Fruit fly (Drosophila melanogaster): ENCODE data around the gene CG42824.

The CG42824 gene

dm6 chr3R:17434330-17434729 is 28.0 kb upstream of the CG42824 start, which contains the start of gene CG44090:
TSS of gene CG44090 (minus strand) at chr3R:17434430.
- no peak for TF ChIP-seq Jra (GFP tag; optimal IDR thresholded peaks at IDR 0.05)
- no peak for TF ChIP-seq brk (GFP tag; optimal IDR thresholded peaks at IDR 0.05)
- no peak for TF ChIP-seq Hr78 (GFP tag; optimal IDR thresholded peaks at IDR 0.05)
- TF ChIP-seq dl (GFP tag; optimal IDR thresholded peaks at IDR 0.05; ENCODE audit: insufficient read depth in 1 of 2, partially characterized antibody in 2 of 2), result no peak
- no peak for TF ChIP-seq sv (GFP tag; optimal IDR thresholded peaks at IDR 0.05)
- TF ChIP-seq pan (optimal IDR thresholded peaks at IDR 0.05), result no peak
- no peak for TF ChIP-seq Sp1 (GFP tag; optimal IDR thresholded peaks at IDR 0.05)
- no peak for TF ChIP-seq Dfd (GFP tag; optimal IDR thresholded peaks at IDR 0.05)
- no peak for TF ChIP-seq jim (GFP tag; optimal IDR thresholded peaks at IDR 0.05)
- no peak for TF ChIP-seq Myc (optimal IDR thresholded peaks at IDR 0.05)
- TF ChIP-seq HLH106 (tag; optimal IDR thresholded peaks at IDR 0.05), result no peak
- TF ChIP-seq usp (GFP tag; optimal IDR thresholded peaks at IDR 0.05), result no peak
- no peak for TF ChIP-seq N (GFP tag; optimal IDR thresholded peaks at IDR 0.05)
- TF ChIP-seq Rel (GFP tag; optimal IDR thresholded peaks at IDR 0.05), result no peak
- no peak for TF ChIP-seq Rel (tag; optimal IDR thresholded peaks at IDR 0.05)
- no peak for TF ChIP-seq foxo (GFP tag; optimal IDR thresholded peaks at IDR 0.05)
- TF ChIP-seq psq (GFP tag; optimal IDR thresholded peaks at IDR 0.05), result no peak
- TF ChIP-seq Hnf4 (GFP tag; optimal IDR thresholded peaks at IDR 0.05), result no peak
- no peak for TF ChIP-seq OdsH (GFP tag; optimal IDR thresholded peaks at IDR 0.05)
- no peak for TF ChIP-seq h (GFP tag; optimal IDR thresholded peaks at IDR 0.05)
- TF ChIP-seq ey (GFP tag; optimal IDR thresholded peaks at IDR 0.05), result no peak

- no peak for TF ChIP-seq psq (GFP tag; optimal IDR thresholded peaks at IDR 0.05)
- no peak for TF ChIP-seq ey (GFP tag; optimal IDR thresholded peaks at IDR 0.05)
Observed at dm6 chr3R:17433117-17433516, 26.8 kb upstream of the CG42824 start.

dm6 chr3R:17430481-17430880 is 24.2 kb upstream of the CG42824 start:
- TF ChIP-seq rgr (GFP tag; optimal IDR thresholded peaks at IDR 0.05) (no peak), Rel (GFP tag; optimal IDR thresholded peaks at IDR 0.05) (no peak), Rel (tag; optimal IDR thresholded peaks at IDR 0.05) (no peak), CG32264 (GFP tag; optimal IDR thresholded peaks at IDR 0.05) (no peak), jim (GFP tag; optimal IDR thresholded peaks at IDR 0.05) (no peak), tai (GFP tag; optimal IDR thresholded peaks at IDR 0.05) (no peak), N (GFP tag; optimal IDR thresholded peaks at IDR 0.05) (no peak), CG9705 (GFP tag; optimal IDR thresholded peaks at IDR 0.05) (no peak), Mio (GFP tag; optimal IDR thresholded peaks at IDR 0.05) (no peak), Hnf4 (GFP tag; optimal IDR thresholded peaks at IDR 0.05) (no peak), ey (GFP tag; optimal IDR thresholded peaks at IDR 0.05) (no peak), Vsx2 (GFP tag; optimal IDR thresholded peaks at IDR 0.05; ENCODE audit: partially characterized antibody) (no peak), sv (GFP tag; optimal IDR thresholded peaks at IDR 0.05) (no peak), HLH106 (tag; optimal IDR thresholded peaks at IDR 0.05) (no peak), h (GFP tag; optimal IDR thresholded peaks at IDR 0.05) (no peak), pan (optimal IDR thresholded peaks at IDR 0.05) (no peak), dl (GFP tag; optimal IDR thresholded peaks at IDR 0.05; ENCODE audit: insufficient read depth in 1 of 2, partially characterized antibody in 2 of 2) (no peak), Jra (GFP tag; optimal IDR thresholded peaks at IDR 0.05) (no peak)

DNA sequence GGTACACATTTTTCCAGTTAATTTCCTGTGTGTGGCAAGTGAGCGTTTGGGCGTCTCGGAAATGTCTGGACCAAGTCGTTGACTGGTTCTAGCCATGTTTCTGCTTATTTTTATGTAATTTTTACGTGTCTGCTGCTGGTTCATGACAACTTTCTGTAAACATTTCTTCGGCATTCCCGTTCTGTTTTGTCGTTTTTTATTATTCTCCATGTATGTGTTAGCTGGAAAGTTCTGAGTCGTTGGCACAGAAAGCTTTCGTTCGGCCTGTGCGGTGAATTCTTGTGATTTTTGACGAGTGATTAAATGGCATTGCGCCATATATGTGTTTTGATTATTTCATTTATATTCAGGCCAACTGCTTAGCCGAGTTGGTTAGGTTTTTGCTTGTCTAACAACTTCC is 20.0 kb upstream of the CG42824 start:
- TF ChIP-seq dl (GFP tag; optimal IDR thresholded peaks at IDR 0.05; ENCODE audit: insufficient read depth in 1 of 2, partially characterized antibody in 2 of 2) (no peak), Hr83 (GFP tag; optimal IDR thresholded peaks at IDR 0.05; ENCODE audit: poor library complexity, severe bottlenecking) (no peak), fru (GFP tag; optimal IDR thresholded peaks at IDR 0.05) (no peak), CG32264 (GFP tag; optimal IDR thresholded peaks at IDR 0.05) (no peak), CrebA (GFP tag; optimal IDR thresholded peaks at IDR 0.05; ENCODE audit: borderline replicate concordance) (no peak)

- TF ChIP-seq dmrt93B (GFP tag; optimal IDR thresholded peaks at IDR 0.05), result no peak
- TF ChIP-seq dl (GFP tag; optimal IDR thresholded peaks at IDR 0.05; ENCODE audit: insufficient read depth in 1 of 2, partially characterized antibody in 2 of 2), result no peak
- no peak for TF ChIP-seq CG9705 (GFP tag; optimal IDR thresholded peaks at IDR 0.05)
- no peak for TF ChIP-seq ey (GFP tag; optimal IDR thresholded peaks at IDR 0.05)
- no peak for TF ChIP-seq Jra (GFP tag; optimal IDR thresholded peaks at IDR 0.05)
- no peak for TF ChIP-seq lola (GFP tag; optimal IDR thresholded peaks at IDR 0.05)
- TF ChIP-seq Dif (GFP tag; optimal IDR thresholded peaks at IDR 0.05; ENCODE audit: partially characterized antibody), result no peak
- TF ChIP-seq sage (GFP tag; optimal IDR thresholded peaks at IDR 0.05), result no peak
- TF ChIP-seq tai (GFP tag; optimal IDR thresholded peaks at IDR 0.05), result no peak
- no peak for TF ChIP-seq Vsx2 (GFP tag; optimal IDR thresholded peaks at IDR 0.05; ENCODE audit: partially characterized antibody)
- no peak for TF ChIP-seq GATAd (GFP tag; optimal IDR thresholded peaks at IDR 0.05)
- TF ChIP-seq Dfd (GFP tag; optimal IDR thresholded peaks at IDR 0.05), result no peak
- TF ChIP-seq Mio (GFP tag; optimal IDR thresholded peaks at IDR 0.05), result no peak
- TF ChIP-seq OdsH (GFP tag; optimal IDR thresholded peaks at IDR 0.05), result no peak
- TF ChIP-seq usp (GFP tag; optimal IDR thresholded peaks at IDR 0.05), result no peak
- no peak for TF ChIP-seq Abd-B (GFP tag; optimal IDR thresholded peaks at IDR 0.05)
- no peak for TF ChIP-seq CG32264 (GFP tag; optimal IDR thresholded peaks at IDR 0.05)
- no peak for TF ChIP-seq dsf (GFP tag; optimal IDR thresholded peaks at IDR 0.05; ENCODE audit: borderline replicate concordance)
- TF ChIP-seq Sp1 (GFP tag; optimal IDR thresholded peaks at IDR 0.05), result no peak
- no peak for TF ChIP-seq sv (GFP tag; optimal IDR thresholded peaks at IDR 0.05)
Observed at dm6 chr3R:17425417-17425915, 19.2 kb upstream of the CG42824 start, which contains the start of gene cysu. TSS of gene cysu (plus strand) at chr3R:17425768.
